Worm (Caenorhabditis elegans): ENCODE data around the gene ser-2.

- TF ChIP-seq elt-3 (tag; optimal IDR thresholded peaks at IDR 0.05) (no peak), mep-1 (tag; optimal IDR thresholded peaks at IDR 0.05) (no peak), lin-13 (tag; optimal IDR thresholded peaks at IDR 0.05) (no peak), ztf-11 (tag; optimal IDR thresholded peaks at IDR 0.05) (no peak), mls-2 (tag; optimal IDR thresholded peaks at IDR 0.05) (no peak), lsy-2 (tag; optimal IDR thresholded peaks at IDR 0.05) (no peak), ces-1 (GFP tag; optimal IDR thresholded peaks at IDR 0.05) (no peak), ceh-43 (GFP tag; optimal IDR thresholded peaks at IDR 0.05) (no peak)
Measured at ce11 chrX:15276241-15276640, 26.5 kb downstream of the ser-2 start.
